Worm (Caenorhabditis elegans) whole organism, midembryonic: ENCODE measurements around the gene mrps-26.

ENCODE experiments used
- flt-1 ChIP-seq: fragments of 200-800 bp; sonication (Bioruptor generic); IDR thresholded peaks from 2 replicates; pipeline ENCODE4 v1.3.6; 2022; ENCODE audit warnings: missing genetic modification characterization, missing compliant biosample characterization
- ref-1 ChIP-seq: fragments of 200-800 bp; sonication (Bioruptor generic); conservative IDR thresholded peaks from 2 replicates; pipeline ENCODE4 v1.3.6; 2022; ENCODE audit warnings: missing genetic modification reagents, missing genetic modification characterization, missing compliant biosample characterization
- ztf-23 ChIP-seq: fragments of 200-800 bp; sonication (Bioruptor generic); IDR thresholded peaks from 2 replicates; pipeline ENCODE4 v1.3.6; 2022; ENCODE audit warnings: missing genetic modification reagents, missing genetic modification characterization, missing compliant biosample characterization

ce11 chrIII:5274715-5275355 lies 40.4 kb downstream of the mrps-26 start, which contains the start of the genes daf-41 and toc-1:
- TF ChIP-seq ref-1 (GFP tag; lab: Robert Waterston, UW) = no peak
- no peak for TF ChIP-seq ztf-23 (GFP tag; lab: Robert Waterston, UW)
- TF ChIP-seq flt-1 (GFP tag; lab: Robert Waterston, UW) = no peak
